Fruit fly (Drosophila melanogaster) whole organism, embryonic: ENCODE measurements around the gene Cp16.

Source experiments
- ATbp ChIP-seq: fragments of 200-800 bp; sonication (Bioruptor generic); optimal IDR thresholded peaks from 2 replicates; lab custom pipeline; 2017; ENCODE audit warnings: missing biosample characterization, mild to moderate bottlenecking, missing genetic modification characterization, missing genetic modification reagents
- Blimp-1 ChIP-seq: fragments of 200-800 bp; sonication (Bioruptor generic); optimal IDR thresholded peaks from 3 replicates; lab custom pipeline; 2018; ENCODE audit warnings: missing biosample characterization, missing genetic modification characterization, mild to moderate bottlenecking, moderate library complexity, missing genetic modification reagents
- CG10959 ChIP-seq: fragments of 200-800 bp; sonication (Bioruptor generic); IDR thresholded peaks from 2 replicates; pipeline ENCODE4 v1.3.6; 2022; ENCODE audit warnings: missing biosample characterization, missing genetic modification characterization
- CG11247 ChIP-seq: fragments of 200-800 bp; sonication (Bioruptor generic); IDR thresholded peaks from 2 replicates; pipeline ENCODE4 v1.3.6; 2022; ENCODE audit warnings: missing biosample characterization, missing genetic modification characterization
- CG11398 ChIP-seq: fragments of 200-800 bp; sonication (Bioruptor generic); optimal IDR thresholded peaks from 2 replicates; lab custom pipeline; 2016; ENCODE audit warnings: missing biosample characterization, missing genetic modification characterization
- CG13424 ChIP-seq: fragments of 200-800 bp; sonication (Bioruptor generic); optimal IDR thresholded peaks from 2 replicates; lab custom pipeline; 2019; ENCODE audit warnings: missing biosample characterization, mild to moderate bottlenecking, missing genetic modification characterization, moderate library complexity
- CG13624 ChIP-seq: fragments of 200-800 bp; sonication (Bioruptor generic); optimal IDR thresholded peaks from 2 replicates; lab custom pipeline; 2016; ENCODE audit warnings: missing biosample characterization, missing genetic modification characterization
- CG16863 ChIP-seq: fragments of 200-800 bp; sonication (Bioruptor generic); optimal IDR thresholded peaks from 3 replicates; lab custom pipeline; 2016; ENCODE audit warnings: missing biosample characterization, missing genetic modification characterization
- CG17802 ChIP-seq: fragments of 200-800 bp; sonication (Bioruptor generic); optimal IDR thresholded peaks from 2 replicates; lab custom pipeline; 2018; ENCODE audit warnings: missing biosample characterization, mild to moderate bottlenecking, missing genetic modification characterization, moderate library complexity
- CG18011 ChIP-seq: fragments of 200-800 bp; sonication (Bioruptor generic); optimal IDR thresholded peaks from 2 replicates; lab custom pipeline; 2017; ENCODE audit warnings: missing biosample characterization, missing genetic modification characterization, mild to moderate bottlenecking, moderate library complexity, missing genotype
- CG18262 ChIP-seq: fragments of 200-800 bp; optimal IDR thresholded peaks from 3 replicates; lab custom pipeline; 2019; ENCODE audit warnings: missing biosample characterization, mild to moderate bottlenecking, missing genetic modification characterization, moderate library complexity
- CG18619 ChIP-seq: fragments of 200-800 bp; sonication (Bioruptor generic); optimal IDR thresholded peaks from 3 replicates; lab custom pipeline; 2017; ENCODE audit warnings: missing biosample characterization, mild to moderate bottlenecking, missing genetic modification characterization
- CG3407 ChIP-seq: fragments of 200-800 bp; sonication (Bioruptor generic); optimal IDR thresholded peaks from 2 replicates; lab custom pipeline; 2018; ENCODE audit warnings: missing biosample characterization, mild to moderate bottlenecking, missing genetic modification characterization
- CG34376 ChIP-seq: fragments of 200-800 bp; sonication (Bioruptor generic); optimal IDR thresholded peaks from 2 replicates; lab custom pipeline; 2018; ENCODE audit warnings: missing biosample characterization, mild to moderate bottlenecking, missing genetic modification characterization
- CG6689 ChIP-seq: fragments of 200-800 bp; sonication (Bioruptor generic); IDR thresholded peaks from 2 replicates; pipeline ENCODE4 v1.3.6; 2022; ENCODE audit warnings: missing biosample characterization, missing genetic modification characterization
- CG7556 ChIP-seq: fragments of 200-800 bp; sonication (Bioruptor generic); optimal IDR thresholded peaks from 2 replicates; lab custom pipeline; 2017; ENCODE audit warnings: missing biosample characterization, mild to moderate bottlenecking, missing genetic modification characterization
- CG8359 ChIP-seq: fragments of 200-800 bp; sonication (Bioruptor generic); optimal IDR thresholded peaks from 2 replicates; lab custom pipeline; 2017; ENCODE audit warnings: missing biosample characterization, mild to moderate bottlenecking, missing genetic modification characterization, borderline replicate concordance
- CG8765 ChIP-seq: fragments of 200-800 bp; sonication (Bioruptor generic); IDR thresholded peaks from 2 replicates; pipeline ENCODE4 v1.3.6; 2022; ENCODE audit warnings: missing biosample characterization, missing genetic modification characterization
- Camta ChIP-seq: fragments of 200-800 bp; sonication (Bioruptor generic); optimal IDR thresholded peaks from 2 replicates; lab custom pipeline; 2016; ENCODE audit warnings: missing biosample characterization, missing genetic modification characterization
- Dek ChIP-seq: fragments of 200-800 bp; sonication (Bioruptor generic); optimal IDR thresholded peaks from 3 replicates; lab custom pipeline; 2019; ENCODE audit warnings: missing biosample characterization, mild to moderate bottlenecking, missing genetic modification characterization, moderate library complexity
- Dfd ChIP-seq, 2 experiments: fragments of >200 bp; optimal IDR thresholded peaks; 2 replicates each; lab custom pipeline; 2017; ENCODE audit warnings: missing biosample characterization in 2 of 2, missing genetic modification characterization in 2 of 2
- Doc2 ChIP-seq: fragments of 200-800 bp; sonication (Bioruptor generic); IDR thresholded peaks from 2 replicates; pipeline ENCODE4 v1.3.6; 2022; ENCODE audit warnings: missing biosample characterization, missing genetic modification characterization
- Fer1 ChIP-seq: fragments of 200-800 bp; sonication (Bioruptor generic); optimal IDR thresholded peaks from 2 replicates; lab custom pipeline; 2017; ENCODE audit warnings: missing biosample characterization, mild to moderate bottlenecking, missing genetic modification characterization
- Fer3 ChIP-seq: fragments of 200-800 bp; sonication (Bioruptor generic); optimal IDR thresholded peaks from 2 replicates; lab custom pipeline; 2018; ENCODE audit warnings: missing biosample characterization, mild to moderate bottlenecking, missing genetic modification characterization, moderate library complexity
- Hsf ChIP-seq: fragments of 200-800 bp; sonication (Bioruptor generic); optimal IDR thresholded peaks from 3 replicates; lab custom pipeline; 2016; ENCODE audit warnings: missing biosample characterization, missing genetic modification characterization
- MESR4 ChIP-seq: fragments of 200-800 bp; sonication (Bioruptor generic); optimal IDR thresholded peaks from 2 replicates; lab custom pipeline; 2018; ENCODE audit warnings: missing biosample characterization, mild to moderate bottlenecking, missing genetic modification characterization, moderate library complexity
- Meics ChIP-seq: fragments of 200-800 bp; sonication (Bioruptor generic); optimal IDR thresholded peaks from 2 replicates; lab custom pipeline; 2017; ENCODE audit warnings: missing biosample characterization, mild to moderate bottlenecking, missing genetic modification characterization
- Nf-YC ChIP-seq: fragments of 200-800 bp; optimal IDR thresholded peaks from 3 replicates; lab custom pipeline; 2019; ENCODE audit warnings: missing biosample characterization, mild to moderate bottlenecking, missing genetic modification characterization, moderate library complexity
- Oli ChIP-seq: fragments of 200-800 bp; sonication (Bioruptor generic); optimal IDR thresholded peaks from 2 replicates; lab custom pipeline; 2018; ENCODE audit warnings: missing biosample characterization, mild to moderate bottlenecking, missing genetic modification characterization, moderate library complexity
- PHDP ChIP-seq: fragments of 200-800 bp; sonication (Bioruptor generic); optimal IDR thresholded peaks from 3 replicates; lab custom pipeline; 2018; ENCODE audit warnings: missing biosample characterization, mild to moderate bottlenecking, missing genetic modification characterization, moderate library complexity
- Sin3A ChIP-seq: fragments of >200 bp; optimal IDR thresholded peaks from 2 replicates; lab custom pipeline; 2018
- Xbp1 ChIP-seq: fragments of 200-800 bp; sonication (Bioruptor generic); optimal IDR thresholded peaks from 3 replicates; lab custom pipeline; 2016; ENCODE audit warnings: missing biosample characterization, mild to moderate bottlenecking, missing genetic modification characterization
- ato ChIP-seq: fragments of 200-800 bp; sonication (Bioruptor generic); IDR thresholded peaks from 2 replicates; pipeline ENCODE4 v1.3.6; 2022; ENCODE audit warnings: missing biosample characterization, missing genetic modification characterization; ENCODE audit not compliant: partially characterized antibody
- bab2 ChIP-seq: fragments of 200-800 bp; sonication (Bioruptor generic); optimal IDR thresholded peaks from 2 replicates; lab custom pipeline; 2016; ENCODE audit warnings: missing biosample characterization, missing genetic modification characterization
- chn ChIP-seq: fragments of 200-800 bp; sonication (Bioruptor generic); optimal IDR thresholded peaks from 2 replicates; lab custom pipeline; 2016; ENCODE audit warnings: missing biosample characterization, missing genetic modification characterization
- dimm ChIP-seq: fragments of 200-800 bp; sonication (Bioruptor generic); IDR thresholded peaks from 2 replicates; pipeline ENCODE4 v1.3.6; 2022; ENCODE audit warnings: missing biosample characterization, missing genetic modification characterization
- dmrt99B ChIP-seq: fragments of 200-800 bp; sonication (Bioruptor generic); optimal IDR thresholded peaks from 2 replicates; lab custom pipeline; 2018; ENCODE audit warnings: missing biosample characterization, mild to moderate bottlenecking, missing genetic modification characterization, moderate library complexity
- en ChIP-seq: fragments of 200-800 bp; sonication (Bioruptor generic); optimal IDR thresholded peaks from 2 replicates; lab custom pipeline; 2016; ENCODE audit warnings: missing biosample characterization, missing genetic modification characterization
- jing ChIP-seq: fragments of 200-800 bp; sonication (Bioruptor generic); optimal IDR thresholded peaks from 2 replicates; lab custom pipeline; 2018; ENCODE audit warnings: missing biosample characterization, mild to moderate bottlenecking, missing genetic modification characterization
- maf-S ChIP-seq: fragments of 200-800 bp; sonication (Bioruptor generic); optimal IDR thresholded peaks from 2 replicates; lab custom pipeline; 2016; ENCODE audit warnings: missing biosample characterization, missing genetic modification characterization
- mld ChIP-seq: fragments of 200-800 bp; sonication (Bioruptor generic); IDR thresholded peaks from 3 replicates; pipeline ENCODE4 v1.3.6; 2022; ENCODE audit warnings: missing biosample characterization, missing genetic modification characterization; ENCODE audit not compliant: partially characterized antibody
- prd ChIP-seq, 3 experiments: fragments of >200 bp in 2 of 3; fragments of 200-800 bp in 1 of 3; sonication (Bioruptor generic) in 1 of 3; optimal IDR thresholded peaks in 2 of 3; IDR thresholded peaks in 1 of 3; 2 replicates in 2 of 3; 3 replicates in 1 of 3; pipeline versions ENCODE4 v1.3.6 to Lab custom; 2017 to 2022; ENCODE audit warnings: missing biosample characterization in 1 of 3, missing genetic modification characterization in 1 of 3
- psq ChIP-seq: fragments of 200-800 bp; sonication (Bioruptor generic); optimal IDR thresholded peaks from 2 replicates; lab custom pipeline; 2017; ENCODE audit warnings: missing biosample characterization, missing genetic modification characterization
- ro ChIP-seq: fragments of 200-800 bp; sonication (Bioruptor generic); IDR thresholded peaks from 2 replicates; pipeline ENCODE4 v1.3.6; 2022; ENCODE audit warnings: missing biosample characterization, missing genetic modification characterization
- sim ChIP-seq: fragments of 200-800 bp; sonication (Bioruptor generic); IDR thresholded peaks from 2 replicates; pipeline ENCODE4 v1.3.6; 2022; ENCODE audit warnings: missing biosample characterization, missing genetic modification characterization
- sr ChIP-seq: fragments of 200-800 bp; sonication (Bioruptor generic); IDR thresholded peaks from 3 replicates; pipeline ENCODE4 v1.3.6; 2022; ENCODE audit warnings: missing biosample characterization, missing genetic modification characterization
- sug ChIP-seq: fragments of 200-800 bp; optimal IDR thresholded peaks from 2 replicates; lab custom pipeline; 2019; ENCODE audit warnings: missing biosample characterization, mild to moderate bottlenecking, missing genetic modification characterization, moderate library complexity
- tap ChIP-seq: fragments of 200-800 bp; optimal IDR thresholded peaks from 3 replicates; lab custom pipeline; 2019; ENCODE audit warnings: missing biosample characterization, mild to moderate bottlenecking, missing genetic modification characterization, moderate library complexity
- tgo ChIP-seq: fragments of 200-800 bp; sonication (Bioruptor generic); IDR thresholded peaks from 3 replicates; pipeline ENCODE4 v1.3.6; 2022; ENCODE audit warnings: missing biosample characterization, missing genetic modification characterization
- vvl ChIP-seq: fragments of 200-800 bp; sonication (Bioruptor generic); IDR thresholded peaks from 2 replicates; pipeline ENCODE4 v1.3.6; 2022; ENCODE audit warnings: missing biosample characterization, missing genetic modification characterization
- zen2 ChIP-seq: fragments of 200-800 bp; sonication (Bioruptor generic); IDR thresholded peaks from 3 replicates; pipeline ENCODE4 v1.3.6; 2022; ENCODE audit warnings: missing biosample characterization, missing genetic modification characterization; ENCODE audit not compliant: partially characterized antibody

Gene Cp16

dm6 chr3L:8751262-8751661 lies 19.5 kb downstream of the Cp16 start (continued):
- TF ChIP-seq CG3407: peak; percentile 43
- TF ChIP-seq CG6689 (GFP tag; lab: Robert Waterston, UW): peak; percentile 67
- TF ChIP-seq ato (GFP tag; lab: Robert Waterston, UW): no peak
- TF ChIP-seq CG7556 (GFP tag; lab: Kevin White, UChicago): peak; percentile 47
- TF ChIP-seq Blimp-1: peak; percentile 71
- peak; percentile 69 for TF ChIP-seq Oli
- TF ChIP-seq ro (GFP tag; lab: Robert Waterston, UW): no peak
- peak; percentile 32 for TF ChIP-seq Hsf (GFP tag; lab: Kevin White, UChicago)
- TF ChIP-seq CG13424: peak; percentile 61
- peak; percentile 2 for TF ChIP-seq jing (GFP tag; lab: Kevin White, UChicago)
- no peak for TF ChIP-seq Doc2 (GFP tag; lab: Robert Waterston, UW)
- TF ChIP-seq Fer3: peak; percentile 41
- TF ChIP-seq chn (GFP tag; lab: Kevin White, UChicago): peak; percentile 37
- TF ChIP-seq CG18619 (GFP tag; lab: Kevin White, UChicago): peak; percentile 12
- no peak for TF ChIP-seq Sin3A (lab: Kevin White, UChicago)
- peak; percentile 8 for TF ChIP-seq CG13624 (GFP tag; lab: Kevin White, UChicago)
- TF ChIP-seq CG8359 (GFP tag; lab: Kevin White, UChicago): peak; percentile 14
- no peak for TF ChIP-seq CG11247 (GFP tag; lab: Robert Waterston, UW)
- TF ChIP-seq Camta (GFP tag; lab: Kevin White, UChicago): peak; percentile 12
- TF ChIP-seq CG10959 (GFP tag; lab: Robert Waterston, UW): no peak
- no peak for TF ChIP-seq CG18011 (GFP tag; lab: Kevin White, UChicago)
- peak; percentile 52; the same call in 1 of the 2 replicates for TF ChIP-seq sim (GFP tag; lab: Robert Waterston, UW)
- no peak for TF ChIP-seq Meics (GFP tag; lab: Kevin White, UChicago)
- peak; percentile 81 for TF ChIP-seq dmrt99B
- TF ChIP-seq mld (GFP tag; lab: Robert Waterston, UW): no peak
- TF ChIP-seq vvl (GFP tag; lab: Robert Waterston, UW): peak; percentile 73
- TF ChIP-seq Fer1: no peak
- no peak for TF ChIP-seq prd (optimal IDR thresholded peaks at IDR 0.05; lab: Kevin White, UChicago)
- TF ChIP-seq prd (GFP tag; IDR thresholded peaks at IDR 0.05; lab: Robert Waterston, UW): peak; percentile 48; the same call in 1 of the 3 replicates
- TF ChIP-seq zen2 (GFP tag; lab: Robert Waterston, UW): no peak
- TF ChIP-seq CG8765 (GFP tag; lab: Robert Waterston, UW): no peak
- no peak for TF ChIP-seq CG11398
- no peak for TF ChIP-seq psq (GFP tag; lab: Kevin White, UChicago)
- TF ChIP-seq sr: no peak
- TF ChIP-seq Xbp1 (GFP tag; lab: Kevin White, UChicago): peak; percentile 65
- no peak for TF ChIP-seq CG17802 (tag; lab: Kevin White, UChicago)
- peak; percentile 58 for TF ChIP-seq PHDP
- no peak for TF ChIP-seq Dek (tag; lab: Kevin White, UChicago)
- no peak for TF ChIP-seq dimm (GFP tag; lab: Robert Waterston, UW)
- peak; percentile 76 for TF ChIP-seq ATbp (GFP tag; lab: Kevin White, UChicago)
- peak; percentile 65 for TF ChIP-seq CG18262
- TF ChIP-seq maf-S (GFP tag; lab: Kevin White, UChicago): no peak
- peak; percentile 32 for TF ChIP-seq CG16863 (GFP tag; lab: Kevin White, UChicago)
- no peak for TF ChIP-seq sug
- TF ChIP-seq CG34376 (GFP tag; lab: Kevin White, UChicago): no peak
- peak; percentile 25 for TF ChIP-seq tap (tag; lab: Kevin White, UChicago)
- TF ChIP-seq Nf-YC (tag; lab: Kevin White, UChicago): no peak
- TF ChIP-seq MESR4: no peak
- peak; percentile 59 for TF ChIP-seq tgo (GFP tag; lab: Robert Waterston, UW)
- TF ChIP-seq en: no peak
- no peak for TF ChIP-seq Dfd (GFP tag; optimal IDR thresholded peaks at IDR 0.05; lab: Kevin White, UChicago)
- TF ChIP-seq bab2: peak; percentile 41
